Fruit fly (Drosophila melanogaster) whole organism, embryonic: ENCODE data around the gene Grl36a.

ENCODE experiments used
- Atf6 ChIP-seq: fragments of 200-800 bp; sonication (Bioruptor generic); IDR thresholded peaks from 2 replicates; pipeline ENCODE4 v1.3.6; 2022; ENCODE audit warnings: missing biosample characterization, missing genetic modification characterization
- Blimp-1 ChIP-seq: fragments of 200-800 bp; sonication (Bioruptor generic); optimal IDR thresholded peaks from 3 replicates; lab custom pipeline; 2018; ENCODE audit warnings: missing biosample characterization, missing genetic modification characterization, mild to moderate bottlenecking, moderate library complexity, missing genetic modification reagents
- BtbVII ChIP-seq: fragments of 200-800 bp; sonication (Bioruptor generic); optimal IDR thresholded peaks from 3 replicates; lab custom pipeline; 2017; ENCODE audit warnings: missing biosample characterization, mild to moderate bottlenecking, missing genetic modification characterization
- CG10267 ChIP-seq: fragments of 200-800 bp; sonication (Bioruptor generic); optimal IDR thresholded peaks from 2 replicates; lab custom pipeline; 2018; ENCODE audit warnings: missing biosample characterization, mild to moderate bottlenecking, missing genetic modification characterization, moderate library complexity
- CG11504 ChIP-seq: fragments of 200-800 bp; sonication (Bioruptor generic); optimal IDR thresholded peaks from 3 replicates; lab custom pipeline; 2019; ENCODE audit warnings: missing biosample characterization, mild to moderate bottlenecking, missing genetic modification characterization, moderate library complexity
- CG12104 ChIP-seq: fragments of 200-800 bp; sonication (Bioruptor generic); optimal IDR thresholded peaks from 3 replicates; lab custom pipeline; 2016; ENCODE audit warnings: missing biosample characterization, missing genetic modification characterization
- CG12299 ChIP-seq: fragments of 200-800 bp; sonication (Bioruptor generic); optimal IDR thresholded peaks from 2 replicates; lab custom pipeline; 2018; ENCODE audit warnings: missing biosample characterization, mild to moderate bottlenecking, missing genetic modification characterization
- CG13123 ChIP-seq: fragments of 200-800 bp; sonication (Bioruptor generic); optimal IDR thresholded peaks from 2 replicates; lab custom pipeline; 2016; ENCODE audit warnings: missing biosample characterization, missing genetic modification characterization
- CG13424 ChIP-seq: fragments of 200-800 bp; sonication (Bioruptor generic); optimal IDR thresholded peaks from 2 replicates; lab custom pipeline; 2019; ENCODE audit warnings: missing biosample characterization, mild to moderate bottlenecking, missing genetic modification characterization, moderate library complexity
- CG16815 ChIP-seq: fragments of 200-800 bp; sonication (Bioruptor generic); optimal IDR thresholded peaks from 3 replicates; lab custom pipeline; 2017; ENCODE audit warnings: missing biosample characterization, mild to moderate bottlenecking, missing genetic modification characterization
- CG17612 ChIP-seq: fragments of 200-800 bp; sonication (Bioruptor generic); IDR thresholded peaks from 2 replicates; pipeline ENCODE4 v1.3.6; 2022; ENCODE audit warnings: missing biosample characterization, missing genetic modification characterization
- CG2889 ChIP-seq: fragments of 200-800 bp; sonication (Bioruptor generic); IDR thresholded peaks from 3 replicates; pipeline ENCODE4 v1.3.6; 2022; ENCODE audit warnings: missing biosample characterization, missing genetic modification characterization
- CG31388 ChIP-seq: fragments of 200-800 bp; sonication (Bioruptor generic); optimal IDR thresholded peaks from 2 replicates; lab custom pipeline; 2016; ENCODE audit warnings: missing biosample characterization, missing genetic modification characterization
- CG3995 ChIP-seq: fragments of 200-800 bp; sonication (Bioruptor generic); optimal IDR thresholded peaks from 3 replicates; lab custom pipeline; 2016; ENCODE audit warnings: missing biosample characterization, missing genetic modification characterization
- CG4854 ChIP-seq: fragments of 200-800 bp; sonication (Bioruptor generic); optimal IDR thresholded peaks from 2 replicates; lab custom pipeline; 2016; ENCODE audit warnings: missing biosample characterization, missing genetic modification characterization, inconsistent platforms
- CG7271 ChIP-seq: fragments of 200-800 bp; sonication (Bioruptor generic); optimal IDR thresholded peaks from 2 replicates; lab custom pipeline; 2018; ENCODE audit warnings: missing biosample characterization, mild to moderate bottlenecking, missing genetic modification characterization, moderate library complexity
- CG8478 ChIP-seq: fragments of >200 bp; optimal IDR thresholded peaks from 2 replicates; lab custom pipeline; 2018
- CG8765 ChIP-seq: fragments of 200-800 bp; sonication (Bioruptor generic); IDR thresholded peaks from 2 replicates; pipeline ENCODE4 v1.3.6; 2022; ENCODE audit warnings: missing biosample characterization, missing genetic modification characterization
- CG8924 ChIP-seq: fragments of 200-800 bp; optimal IDR thresholded peaks from 3 replicates; lab custom pipeline; 2019; ENCODE audit warnings: missing biosample characterization, mild to moderate bottlenecking, missing genetic modification characterization, moderate library complexity
- CTCF ChIP-seq: fragments of 200-800 bp; sonication (Bioruptor generic); optimal IDR thresholded peaks from 2 replicates; lab custom pipeline; 2017; ENCODE audit warnings: missing biosample characterization, mild to moderate bottlenecking, missing genetic modification characterization, moderate library complexity
- D ChIP-seq, 2 experiments: fragments of 200-800 bp in 1 of 2; fragments of >200 bp in 1 of 2; sonication (Bioruptor generic) in 1 of 2; optimal IDR thresholded peaks; 2 replicates in 1 of 2; 3 replicates in 1 of 2; lab custom pipeline; 2017; ENCODE audit warnings: mild to moderate bottlenecking in 1 of 2, missing biosample characterization in 1 of 2, missing genetic modification characterization in 1 of 2, missing genetic modification reagents in 1 of 2
- Elba2 ChIP-seq: fragments of 200-800 bp; sonication (Bioruptor generic); optimal IDR thresholded peaks from 3 replicates; lab custom pipeline; 2016; ENCODE audit warnings: missing biosample characterization, missing genetic modification characterization
- Fer1 ChIP-seq: fragments of 200-800 bp; sonication (Bioruptor generic); optimal IDR thresholded peaks from 2 replicates; lab custom pipeline; 2017; ENCODE audit warnings: missing biosample characterization, mild to moderate bottlenecking, missing genetic modification characterization
- GATAe ChIP-seq: fragments of 200-800 bp; sonication (Bioruptor generic); conservative IDR thresholded peaks from 2 replicates; pipeline ENCODE4 v1.3.6; 2022; ENCODE audit warnings: missing biosample characterization, missing genetic modification characterization
- HLH3B ChIP-seq: fragments of 200-800 bp; sonication (Bioruptor generic); IDR thresholded peaks from 2 replicates; pipeline ENCODE4 v1.3.6; 2022; ENCODE audit warnings: missing biosample characterization, missing genetic modification characterization
- Hmx ChIP-seq: fragments of 200-800 bp; sonication (Bioruptor generic); optimal IDR thresholded peaks from 2 replicates; lab custom pipeline; 2016; ENCODE audit warnings: missing biosample characterization, missing genetic modification characterization
- Jarid2 ChIP-seq: fragments of 200-800 bp; sonication (Bioruptor generic); optimal IDR thresholded peaks from 3 replicates; lab custom pipeline; 2017; ENCODE audit warnings: mild to moderate bottlenecking, missing biosample characterization, missing genetic modification reagents, missing genetic modification characterization
- MTF-1 ChIP-seq: fragments of 200-800 bp; sonication (Bioruptor generic); optimal IDR thresholded peaks from 2 replicates; lab custom pipeline; 2018; ENCODE audit warnings: missing biosample characterization, mild to moderate bottlenecking, missing genetic modification characterization, borderline replicate concordance
- NC2β ChIP-seq: fragments of 200-800 bp; sonication (Bioruptor generic); optimal IDR thresholded peaks from 2 replicates; lab custom pipeline; 2016; ENCODE audit warnings: missing biosample characterization, missing genetic modification characterization
- NK7.1 ChIP-seq: fragments of 200-800 bp; sonication (Bioruptor generic); optimal IDR thresholded peaks from 3 replicates; lab custom pipeline; 2016; ENCODE audit warnings: missing biosample characterization, missing genetic modification characterization
- PHDP ChIP-seq: fragments of 200-800 bp; sonication (Bioruptor generic); optimal IDR thresholded peaks from 3 replicates; lab custom pipeline; 2018; ENCODE audit warnings: missing biosample characterization, mild to moderate bottlenecking, missing genetic modification characterization, moderate library complexity
- Six4 ChIP-seq: fragments of 200-800 bp; sonication (Bioruptor generic); optimal IDR thresholded peaks from 2 replicates; lab custom pipeline; 2016; ENCODE audit warnings: missing biosample characterization, missing genetic modification characterization
- al ChIP-seq: fragments of 200-800 bp; sonication (Bioruptor generic); IDR thresholded peaks from 2 replicates; pipeline ENCODE4 v1.3.6; 2022; ENCODE audit warnings: missing biosample characterization, missing genetic modification characterization
- br ChIP-seq: fragments of >200 bp; optimal IDR thresholded peaks from 2 replicates; lab custom pipeline; 2017
- dmrt99B ChIP-seq: fragments of 200-800 bp; sonication (Bioruptor generic); optimal IDR thresholded peaks from 2 replicates; lab custom pipeline; 2018; ENCODE audit warnings: missing biosample characterization, mild to moderate bottlenecking, missing genetic modification characterization, moderate library complexity
- eve ChIP-seq, 2 experiments: fragments of >200 bp; optimal IDR thresholded peaks; 2 replicates each; lab custom pipeline; 2017; ENCODE audit warnings: missing biosample characterization in 2 of 2, missing genetic modification characterization in 2 of 2
- fd102C ChIP-seq: fragments of 200-800 bp; sonication (Bioruptor generic); optimal IDR thresholded peaks from 2 replicates; lab custom pipeline; 2018; ENCODE audit warnings: missing biosample characterization, mild to moderate bottlenecking, missing genetic modification characterization, moderate library complexity
- grau ChIP-seq: fragments of 200-800 bp; optimal IDR thresholded peaks from 3 replicates; lab custom pipeline; 2019; ENCODE audit warnings: missing biosample characterization, mild to moderate bottlenecking, missing genetic modification characterization, moderate library complexity
- nerfin-2 ChIP-seq: fragments of 200-800 bp; sonication (Bioruptor generic); IDR thresholded peaks from 2 replicates; pipeline ENCODE4 v1.3.6; 2022; ENCODE audit warnings: missing biosample characterization, missing genetic modification characterization; ENCODE audit not compliant: partially characterized antibody
- pita ChIP-seq: fragments of 200-800 bp; sonication (Bioruptor generic); optimal IDR thresholded peaks from 2 replicates; lab custom pipeline; 2017; ENCODE audit warnings: missing biosample characterization, mild to moderate bottlenecking, missing genetic modification characterization
- pum ChIP-seq: fragments of 200-800 bp; sonication (Bioruptor generic); optimal IDR thresholded peaks from 2 replicates; lab custom pipeline; 2016; ENCODE audit warnings: missing biosample characterization, missing genetic modification characterization
- scrt ChIP-seq: fragments of 200-800 bp; sonication (Bioruptor generic); optimal IDR thresholded peaks from 2 replicates; lab custom pipeline; 2018; ENCODE audit warnings: missing biosample characterization, mild to moderate bottlenecking, missing genetic modification characterization, moderate library complexity
- stwl ChIP-seq: fragments of 200-800 bp; sonication (Bioruptor generic); optimal IDR thresholded peaks from 3 replicates; lab custom pipeline; 2018; ENCODE audit warnings: missing biosample characterization, mild to moderate bottlenecking, missing genetic modification characterization, moderate library complexity
- tx ChIP-seq: fragments of 200-800 bp; sonication (Bioruptor generic); optimal IDR thresholded peaks from 2 replicates; lab custom pipeline; 2016; ENCODE audit warnings: missing biosample characterization, missing genetic modification characterization
- unpg ChIP-seq: fragments of 200-800 bp; sonication (Bioruptor generic); optimal IDR thresholded peaks from 3 replicates; lab custom pipeline; 2018; ENCODE audit warnings: missing biosample characterization, mild to moderate bottlenecking, missing genetic modification characterization, moderate library complexity
- vvl ChIP-seq: fragments of 200-800 bp; sonication (Bioruptor generic); IDR thresholded peaks from 2 replicates; pipeline ENCODE4 v1.3.6; 2022; ENCODE audit warnings: missing biosample characterization, missing genetic modification characterization

Grl36a gene

DNA sequence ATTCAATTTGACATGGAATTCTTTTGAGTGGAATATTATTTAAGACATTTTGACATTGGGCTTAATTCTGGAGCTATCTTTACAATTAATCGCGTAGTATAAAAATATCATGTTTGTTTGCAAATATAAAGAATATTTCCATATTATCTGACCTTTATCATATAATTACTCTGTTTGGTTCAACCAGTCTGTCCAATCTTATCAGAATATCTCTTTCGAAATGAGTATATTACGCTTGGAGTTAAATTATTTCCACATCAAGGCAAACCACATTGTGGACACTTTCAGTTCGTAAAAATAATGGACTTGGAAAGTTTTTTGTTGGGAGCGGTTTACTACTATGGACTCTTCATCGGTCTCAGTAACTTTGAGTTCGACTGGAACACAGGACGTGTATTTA lies 1.7 kb upstream of the Grl36a start, which contains the start of gene Gr36c:
Gene Gr36c (plus strand): TSS at position 301 of the 400 bp plus-strand sequence.
- TF ChIP-seq Jarid2 (GFP tag; lab: Kevin White, UChicago) (no peak), Blimp-1 (no peak), CG2889 (GFP tag; lab: Robert Waterston, UW) (no peak), MTF-1 (no peak), CG31388 (GFP tag; lab: Kevin White, UChicago) (no peak), CG13123 (GFP tag; lab: Kevin White, UChicago) (no peak), CG16815 (GFP tag; lab: Kevin White, UChicago) (no peak), CG3995 (GFP tag; lab: Kevin White, UChicago) (no peak), nerfin-2 (GFP tag; lab: Robert Waterston, UW) (no peak), HLH3B (GFP tag; lab: Robert Waterston, UW) (no peak), pita (GFP tag; lab: Kevin White, UChicago) (no peak), tx (GFP tag; lab: Kevin White, UChicago) (no peak), unpg (GFP tag; lab: Kevin White, UChicago) (no peak), BtbVII (GFP tag; lab: Kevin White, UChicago) (no peak)

DNA sequence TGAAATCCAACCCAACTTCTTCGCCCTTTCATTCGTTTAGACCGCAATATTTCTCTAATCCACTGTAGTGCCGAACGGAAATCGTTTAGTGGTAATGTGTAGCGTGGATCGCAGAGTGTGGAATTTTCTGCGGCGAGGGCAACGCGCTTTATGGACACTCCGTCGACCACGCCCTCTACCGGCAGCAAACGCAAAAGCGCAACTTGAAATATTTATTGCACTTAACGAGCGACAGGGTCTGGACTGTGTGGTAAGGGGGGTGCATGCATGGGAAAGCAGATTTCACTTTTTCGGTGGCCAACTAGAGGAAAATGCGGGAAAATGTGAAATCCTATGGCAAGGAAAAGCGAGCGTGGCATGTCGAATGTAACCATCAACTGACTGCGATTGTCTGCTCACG lies 13.5 kb downstream of the Grl36a start:
- TF ChIP-seq CTCF (GFP tag; lab: Kevin White, UChicago), result peak; percentile 75
- no peak for TF ChIP-seq CG12104
- TF ChIP-seq, all 482 proteins: peak for 1

DNA sequence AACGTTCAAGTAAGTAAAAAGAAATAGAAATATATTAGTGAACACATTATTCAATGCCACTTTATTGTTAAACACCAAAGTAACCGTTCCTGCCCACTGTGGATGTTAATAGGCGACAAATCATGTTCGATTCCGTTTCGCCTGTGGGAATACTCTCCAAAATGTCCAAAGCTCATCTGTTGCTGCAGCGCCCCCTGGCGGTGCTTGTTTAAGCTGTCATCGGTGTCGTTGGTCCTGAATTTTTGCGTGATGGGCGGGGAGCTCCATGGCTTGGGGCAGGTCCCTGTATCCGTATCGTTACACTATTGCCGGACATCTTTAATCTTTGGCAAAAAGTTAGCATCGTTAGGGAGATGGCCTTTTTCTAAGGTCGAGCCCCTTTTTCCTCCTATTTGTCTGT lies 20.0 kb downstream of the Grl36a start:
- TF ChIP-seq CG17612 (GFP tag; lab: Robert Waterston, UW) (no peak), CTCF (GFP tag; lab: Kevin White, UChicago) (peak; percentile 69), scrt (GFP tag; lab: Kevin White, UChicago) (peak; percentile 0)

DNA sequence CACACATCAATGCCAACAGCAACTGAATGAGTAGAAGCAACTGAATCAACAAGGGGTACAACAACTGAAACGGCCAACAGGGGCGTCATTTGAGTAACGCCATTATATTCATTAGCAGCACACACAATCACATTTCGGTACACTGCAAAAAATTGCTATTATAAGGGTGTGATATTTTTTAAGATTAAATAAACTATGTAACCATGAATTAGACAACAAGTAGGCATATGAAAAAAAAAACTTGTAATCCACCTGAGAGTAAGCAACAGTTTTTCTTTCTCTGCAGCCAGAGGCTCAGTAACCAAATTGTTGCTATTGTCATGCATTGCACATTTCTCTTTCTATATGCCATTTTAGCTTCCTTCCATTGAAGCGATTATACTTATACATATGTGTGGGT lies 22.1 kb downstream of the Grl36a start:
- no peak for TF ChIP-seq Hmx (GFP tag; lab: Kevin White, UChicago)
- peak; percentile 12 for TF ChIP-seq PHDP
- TF ChIP-seq MTF-1, result no peak
- TF ChIP-seq vvl, result 0 out of 2 replicates have a peak, but pooled peaks have one; percentile 37
- TF ChIP-seq br, result no peak
- TF ChIP-seq NC2β (GFP tag; lab: Kevin White, UChicago), result no peak
- peak in 1 of 2 experiments; percentile 40 for TF ChIP-seq eve (GFP tag; optimal IDR thresholded peaks at IDR 0.05; lab: Kevin White, UChicago)
- no peak for TF ChIP-seq nerfin-2 (GFP tag; lab: Robert Waterston, UW)
- 0 out of 2 replicates have a peak, but pooled peaks have one; percentile 11 for TF ChIP-seq Atf6 (GFP tag; lab: Robert Waterston, UW)
- TF ChIP-seq NK7.1 (GFP tag; lab: Kevin White, UChicago), result no peak
- TF ChIP-seq Six4 (GFP tag; lab: Kevin White, UChicago), result no peak
- no peak for TF ChIP-seq Elba2
- no peak for TF ChIP-seq CG8765 (GFP tag; lab: Robert Waterston, UW)
- TF ChIP-seq grau (tag; lab: Kevin White, UChicago), result peak; percentile 13
- TF ChIP-seq dmrt99B (tag; lab: Kevin White, UChicago), result peak; percentile 52
- no peak for TF ChIP-seq CG10267
- TF ChIP-seq CG13424 (tag; lab: Kevin White, UChicago), result peak; percentile 15
- no peak for TF ChIP-seq CG12299 (tag; lab: Kevin White, UChicago)
- no peak for TF ChIP-seq CG8478 (lab: Kevin White, UChicago)
- no peak for TF ChIP-seq fd102C (GFP tag; lab: Kevin White, UChicago)
- peak; percentile 5 for TF ChIP-seq CG4854 (GFP tag; lab: Kevin White, UChicago)
- no peak for TF ChIP-seq stwl
- no peak for TF ChIP-seq GATAe (GFP tag; lab: Robert Waterston, UW)
- peak; percentile 47 for TF ChIP-seq CG11504
- TF ChIP-seq al (GFP tag; lab: Robert Waterston, UW), result no peak
- no peak for TF ChIP-seq D (optimal IDR thresholded peaks at IDR 0.05; lab: Kevin White, UChicago)
- TF ChIP-seq D (GFP tag; optimal IDR thresholded peaks at IDR 0.05; lab: Kevin White, UChicago), result no peak
- TF ChIP-seq CG7271 (tag; lab: Kevin White, UChicago), result no peak
- peak; percentile 22 for TF ChIP-seq Fer1 (GFP tag; lab: Kevin White, UChicago)
- no peak for TF ChIP-seq CG8924 (tag; lab: Kevin White, UChicago)
- no peak for TF ChIP-seq pum (GFP tag; lab: Kevin White, UChicago)
